Fruit fly (Drosophila melanogaster) whole organism, wandering third instar larva: ENCODE data around the gene CG5376.

ENCODE experiments used
- Dfd ChIP-seq: fragments of >200 bp; optimal IDR thresholded peaks from 2 replicates; lab custom pipeline; 2017; ENCODE audit warnings: missing biosample characterization, missing genetic modification characterization
- HLH106 ChIP-seq: fragments of 200-800 bp; optimal IDR thresholded peaks from 3 replicates; lab custom pipeline; 2019; ENCODE audit warnings: missing biosample characterization, mild to moderate bottlenecking, missing genetic modification characterization, moderate library complexity
- Hr78 ChIP-seq: fragments of >200 bp; optimal IDR thresholded peaks from 2 replicates; lab custom pipeline; 2017; ENCODE audit warnings: missing biosample characterization, missing genetic modification characterization
- dmrt93B ChIP-seq: fragments of 200-800 bp; sonication (Bioruptor generic); optimal IDR thresholded peaks from 2 replicates; lab custom pipeline; 2018; ENCODE audit warnings: missing biosample characterization, mild to moderate bottlenecking, missing genetic modification characterization
- foxo ChIP-seq, 2 experiments: fragments of 200-800 bp; sonication (Bioruptor generic); optimal IDR thresholded peaks; 2 replicates in 1 of 2; 3 replicates in 1 of 2; lab custom pipeline; 2016 to 2017; ENCODE audit warnings: missing biosample characterization in 2 of 2, missing genetic modification characterization in 2 of 2
- lola ChIP-seq: fragments of >200 bp; optimal IDR thresholded peaks from 2 replicates; lab custom pipeline; 2017; ENCODE audit warnings: missing biosample characterization, missing genetic modification characterization
- pan ChIP-seq: fragments of >200 bp; optimal IDR thresholded peaks from 2 replicates; lab custom pipeline; 2017
- psq ChIP-seq: fragments of 200-800 bp; sonication (Bioruptor generic); optimal IDR thresholded peaks from 3 replicates; lab custom pipeline; 2017; ENCODE audit warnings: missing biosample characterization, mild to moderate bottlenecking, missing genetic modification characterization, moderate library complexity

- TF ChIP-seq Dfd (no peak), psq (GFP tag; lab: Kevin White, UChicago) (peak; percentile 88), HLH106 (tag; lab: Kevin White, UChicago) (no peak), dmrt93B (no peak), pan (lab: Kevin White, UChicago) (no peak), lola (GFP tag; lab: Kevin White, UChicago) (no peak), Hr78 (GFP tag; lab: Kevin White, UChicago) (no peak), foxo (GFP tag; optimal IDR thresholded peaks at IDR 0.05; lab: Kevin White, UChicago) (no peak)
These were observed 40.9 kb downstream of the CG5376 start, which contains the start of gene CG34376 for dm6 chr3R:22447874-22448254.
